Worm (Caenorhabditis elegans) whole organism, mixed stage, embryonic: ENCODE measurements around the gene C36C5.12.

ENCODE experiments used
- ceh-43 ChIP-seq: fragments of 200-800 bp; sonication (Bioruptor generic); optimal IDR thresholded peaks from 2 replicates; lab custom pipeline; 2018; ENCODE audit warnings: mild to moderate bottlenecking, missing genetic modification characterization, moderate library complexity, missing compliant biosample characterization
- lin-13 ChIP-seq: fragments of 150-350 bp; optimal IDR thresholded peaks from 2 replicates; lab custom pipeline; 2014; ENCODE audit warnings: missing biosample characterization, missing genetic modification characterization
- mep-1 ChIP-seq: fragments of 150-350 bp; optimal IDR thresholded peaks from 2 replicates; lab custom pipeline; 2017; ENCODE audit warnings: missing biosample characterization, missing genetic modification reagents, missing genetic modification characterization, inconsistent platforms
- mls-2 ChIP-seq: sonication (generic microtip); optimal IDR thresholded peaks from 2 replicates; lab custom pipeline; 2016; ENCODE audit warnings: mild to moderate bottlenecking, missing genetic modification characterization, moderate library complexity, missing compliant biosample characterization
- nhr-28 ChIP-seq: fragments of 150-350 bp; optimal IDR thresholded peaks from 2 replicates; lab custom pipeline; 2014; ENCODE audit warnings: missing biosample characterization, missing genetic modification characterization
- pha-4 ChIP-seq: fragments of 150-350 bp; optimal IDR thresholded peaks from 2 replicates; lab custom pipeline; 2018; ENCODE audit warnings: missing biosample characterization, missing genetic modification reagents, missing genetic modification characterization
- sptf-1 ChIP-seq: sonication (generic microtip); optimal IDR thresholded peaks from 2 replicates; lab custom pipeline; 2017; ENCODE audit warnings: mild to moderate bottlenecking, missing genetic modification characterization, moderate library complexity, missing compliant biosample characterization
- unc-39 ChIP-seq: fragments of 150-350 bp; optimal IDR thresholded peaks from 2 replicates; lab custom pipeline; 2014; ENCODE audit warnings: missing biosample characterization, missing genetic modification characterization

- TF ChIP-seq lin-13 (tag; lab: Kevin White, UChicago), result no peak
- TF ChIP-seq pha-4, result no peak
- TF ChIP-seq mep-1 (tag; lab: Kevin White, UChicago), result no peak
- no peak for TF ChIP-seq unc-39 (tag; lab: Kevin White, UChicago)
- no peak for TF ChIP-seq ceh-43 (GFP tag; lab: Kevin White, UChicago)
- no peak for TF ChIP-seq mls-2
- TF ChIP-seq nhr-28 (tag; lab: Kevin White, UChicago), result no peak
- TF ChIP-seq sptf-1 (tag; lab: Kevin White, UChicago), result no peak
Observed at ce11 chrV:3208940-3209339, 49.8 kb upstream of the C36C5.12 start.
